Worm (Caenorhabditis elegans) whole organism, midembryonic: ENCODE measurements around the gene C09E8.6.

Experiments used
- T22C8.4 ChIP-seq: fragments of 200-800 bp; sonication (Bioruptor generic); IDR thresholded peaks from 2 replicates; pipeline ENCODE4 v1.3.6; 2022; ENCODE audit warnings: missing genetic modification characterization, missing compliant biosample characterization
- cog-1 ChIP-seq: sonication (generic microtip); optimal IDR thresholded peaks from 2 replicates; lab custom pipeline; 2016; ENCODE audit warnings: missing genetic modification characterization, missing compliant biosample characterization
- flt-1 ChIP-seq: fragments of 200-800 bp; sonication (Bioruptor generic); IDR thresholded peaks from 2 replicates; pipeline ENCODE4 v1.3.6; 2022; ENCODE audit warnings: missing genetic modification characterization, missing compliant biosample characterization
- ref-1 ChIP-seq: fragments of 200-800 bp; sonication (Bioruptor generic); conservative IDR thresholded peaks from 2 replicates; pipeline ENCODE4 v1.3.6; 2022; ENCODE audit warnings: missing genetic modification reagents, missing genetic modification characterization, missing compliant biosample characterization
- tab-1 ChIP-seq: fragments of 200-800 bp; sonication (Bioruptor generic); IDR thresholded peaks from 2 replicates; pipeline ENCODE4 v1.3.6; 2022; ENCODE audit warnings: missing genetic modification characterization, missing compliant biosample characterization
- ztf-29 ChIP-seq: fragments of 200-800 bp; sonication (Bioruptor generic); IDR thresholded peaks from 2 replicates; pipeline ENCODE4 v1.3.6; 2022; ENCODE audit warnings: missing genetic modification reagents, missing genetic modification characterization, missing compliant biosample characterization

- TF ChIP-seq ztf-29 = no peak
- TF ChIP-seq cog-1 (tag; lab: Kevin White, UChicago) = peak; percentile 43
- TF ChIP-seq T22C8.4 (GFP tag; lab: Robert Waterston, UW) = no peak
- TF ChIP-seq flt-1 = no peak
- TF ChIP-seq ref-1 (GFP tag; lab: Robert Waterston, UW) = no peak
- TF ChIP-seq tab-1 = no peak
Observed at ce11 chrII:601305-601704, 45.0 kb downstream of the C09E8.6 start.
